Worm (Caenorhabditis elegans) whole organism, early embryonic: Measurements from ENCODE around the gene sre-53.
"Not testable (repeated sequence)": the region's sequence is repeated elsewhere in the genome, so short reads cannot be mapped to it uniquely, and the experiment has no call there.

Source experiments
- B0310.2 ChIP-seq: sonication (generic microtip); optimal IDR thresholded peaks from 2 replicates; lab custom pipeline; 2016; ENCODE audit warnings: mild to moderate bottlenecking, missing genetic modification characterization, missing compliant biosample characterization
- F13C5.2 ChIP-seq: sonication (generic microtip); optimal IDR thresholded peaks from 2 replicates; lab custom pipeline; 2017; ENCODE audit warnings: mild to moderate bottlenecking, missing genetic modification characterization, inconsistent platforms, missing compliant biosample characterization
- aly-1 ChIP-seq: sonication (generic microtip); optimal IDR thresholded peaks from 2 replicates; lab custom pipeline; 2016; ENCODE audit warnings: missing genetic modification characterization, missing compliant biosample characterization
- ama-1 ChIP-seq: fragments of 150-350 bp; optimal IDR thresholded peaks from 2 replicates; lab custom pipeline; 2014
- ceh-13 ChIP-seq: fragments of 200-800 bp; sonication (Bioruptor generic); optimal IDR thresholded peaks from 2 replicates; lab custom pipeline; 2018; ENCODE audit warnings: mild to moderate bottlenecking, missing genetic modification characterization, missing compliant biosample characterization
- ceh-36 ChIP-seq: sonication (generic microtip); optimal IDR thresholded peaks from 2 replicates; lab custom pipeline; 2016; ENCODE audit warnings: missing genetic modification characterization, inconsistent platforms, missing compliant biosample characterization
- ets-7 ChIP-seq: sonication (generic microtip); optimal IDR thresholded peaks from 2 replicates; lab custom pipeline; 2016; ENCODE audit warnings: missing genotype, missing genetic modification characterization, missing compliant biosample characterization
- flt-1 ChIP-seq: fragments of 200-800 bp; sonication (Bioruptor generic); IDR thresholded peaks from 2 replicates; pipeline ENCODE4 v1.3.6; 2022; ENCODE audit warnings: missing genetic modification characterization, missing compliant biosample characterization
- hmbx-1 ChIP-seq: sonication (generic microtip); optimal IDR thresholded peaks from 2 replicates; lab custom pipeline; 2016; ENCODE audit warnings: mild to moderate bottlenecking, missing genetic modification characterization, missing compliant biosample characterization
- hmg-4 ChIP-seq: fragments of 200-800 bp; sonication (Bioruptor generic); optimal IDR thresholded peaks from 2 replicates; lab custom pipeline; 2018; ENCODE audit warnings: mild to moderate bottlenecking, missing genetic modification characterization, missing compliant biosample characterization
- hnd-1 ChIP-seq: sonication (generic microtip); optimal IDR thresholded peaks from 2 replicates; lab custom pipeline; 2016; ENCODE audit warnings: missing genetic modification characterization, missing compliant biosample characterization
- pes-1 ChIP-seq: fragments of 200-800 bp; sonication (Bioruptor generic); IDR thresholded peaks from 2 replicates; pipeline ENCODE4 v1.3.6; 2022; ENCODE audit warnings: missing genetic modification reagents, missing genetic modification characterization, missing compliant biosample characterization
- scrt-1 ChIP-seq: fragments of 200-800 bp; sonication (Bioruptor generic); IDR thresholded peaks from 2 replicates; pipeline ENCODE4 v1.3.6; 2022; ENCODE audit warnings: missing genetic modification characterization, missing compliant biosample characterization
- sea-1 ChIP-seq: fragments of 200-800 bp; sonication (Bioruptor generic); conservative IDR thresholded peaks from 2 replicates; pipeline ENCODE4 v1.3.6; 2022; ENCODE audit warnings: missing genetic modification characterization, missing compliant biosample characterization
- tbx-11 ChIP-seq: fragments of 200-800 bp; sonication (Bioruptor generic); IDR thresholded peaks from 2 replicates; pipeline ENCODE4 v1.3.6; 2022; ENCODE audit warnings: missing genetic modification characterization, missing compliant biosample characterization
- tbx-37 ChIP-seq: fragments of 200-800 bp; sonication (Bioruptor generic); conservative IDR thresholded peaks from 2 replicates; pipeline ENCODE4 v1.3.6; 2022; ENCODE audit warnings: missing genetic modification reagents, missing genetic modification characterization, missing compliant biosample characterization
- tra-4 ChIP-seq: sonication (generic microtip); optimal IDR thresholded peaks from 2 replicates; lab custom pipeline; 2017; ENCODE audit warnings: missing genetic modification characterization, missing compliant biosample characterization

sre-53 gene

DNA sequence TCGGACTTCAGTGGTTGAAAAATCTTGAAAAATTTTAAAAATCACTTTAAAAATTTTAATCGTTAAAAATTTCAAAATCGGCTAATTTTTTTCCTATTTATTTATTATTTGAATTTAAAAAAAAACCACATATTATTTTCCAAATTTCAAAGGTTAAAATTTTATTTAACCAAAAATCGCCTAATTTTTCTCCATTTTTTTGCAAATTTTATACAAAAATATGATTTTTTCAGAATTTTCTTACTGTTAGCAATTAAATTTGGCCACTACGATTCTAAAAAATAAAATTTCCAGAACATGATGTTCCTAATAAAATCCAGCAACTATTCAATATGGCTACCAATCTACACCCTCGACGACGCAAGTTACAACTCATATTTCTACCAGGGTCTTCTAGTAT is 9.4 kb upstream of the sre-53 start, which contains the start of gene sre-54:
sre-54 (plus strand) TSS at position 301 of the 400 bp plus-strand sequence.
- TF ChIP-seq hmg-4 (GFP tag; lab: Kevin White, UChicago) (no peak), aly-1 (tag; lab: Kevin White, UChicago) (no peak), ama-1 (lab: Kevin White, UChicago) (no peak)

DNA sequence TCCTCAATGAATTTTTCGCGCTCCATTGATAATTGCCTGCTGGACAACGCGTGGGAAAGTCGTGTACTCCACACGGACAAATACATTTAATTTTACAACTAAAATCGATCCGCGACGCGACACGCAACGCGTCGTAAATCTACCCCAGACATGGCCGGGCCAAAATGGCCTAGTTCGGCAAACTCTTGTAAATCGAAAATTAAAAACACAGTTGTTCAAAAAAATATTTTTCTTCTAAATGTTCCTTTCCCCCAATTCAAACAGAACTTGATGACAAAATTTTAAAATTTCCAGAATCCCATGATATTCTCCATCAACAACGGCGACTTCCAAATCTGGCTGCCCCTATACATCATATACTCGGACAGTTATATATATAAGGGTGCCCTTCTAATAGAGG is 5.8 kb upstream of the sre-53 start, which contains the start of gene sre-55:
sre-55 (plus strand) TSS at position 301 of the 400 bp plus-strand sequence.
- TF ChIP-seq hmg-4 (GFP tag; lab: Kevin White, UChicago) (no peak), hnd-1 (tag; lab: Kevin White, UChicago) (no peak), pes-1 (GFP tag; lab: Robert Waterston, UW) (no peak), aly-1 (tag; lab: Kevin White, UChicago) (no peak), flt-1 (GFP tag; lab: Robert Waterston, UW) (no peak), tbx-11 (GFP tag; lab: Robert Waterston, UW) (no peak), hmbx-1 (tag; lab: Kevin White, UChicago) (no peak)

DNA sequence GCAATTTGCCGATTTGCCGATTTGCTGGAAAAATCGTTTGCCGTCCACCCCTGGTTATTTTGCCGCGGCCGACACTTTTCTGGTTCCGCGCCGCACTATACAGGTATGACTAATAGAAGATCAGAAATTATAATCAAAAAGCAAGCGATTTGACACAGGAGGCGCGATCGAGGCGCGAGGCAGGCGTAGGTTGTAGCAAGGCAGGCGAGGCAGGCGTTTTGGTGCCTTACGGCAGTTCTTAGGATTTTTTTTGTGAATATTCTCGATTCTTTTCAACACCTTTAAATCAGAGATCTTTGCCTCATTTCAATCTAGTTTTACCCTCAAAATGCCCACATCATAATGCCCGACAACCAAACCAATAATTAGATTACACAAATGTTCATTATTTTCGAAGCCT is 954 bp upstream of the sre-53 start, which contains the start of gene sre-56:
sre-56 (plus strand) TSS at position 301 of the 400 bp plus-strand sequence.
- TF ChIP-seq sea-1 (GFP tag; lab: Robert Waterston, UW) (no peak), tbx-11 (GFP tag; lab: Robert Waterston, UW) (no peak), aly-1 (tag; lab: Kevin White, UChicago) (no peak), hmg-4 (GFP tag; lab: Kevin White, UChicago) (no peak), ceh-13 (GFP tag; lab: Kevin White, UChicago) (no peak), tbx-37 (GFP tag; lab: Robert Waterston, UW) (no peak), F13C5.2 (tag; lab: Kevin White, UChicago) (no peak), pes-1 (GFP tag; lab: Robert Waterston, UW) (no peak), hnd-1 (tag; lab: Kevin White, UChicago) (no peak), hmbx-1 (tag; lab: Kevin White, UChicago) (no peak)

ce11 chrII:12318541-12318940 is 4.7 kb downstream of the sre-53 start, which contains the start of gene sre-49:
Gene sre-49, plus strand, starts transcription at chrII:12318841.
- TF ChIP-seq flt-1, scrt-1, pes-1 (GFP tag; lab: Robert Waterston, UW): not testable (repeated sequence)

DNA sequence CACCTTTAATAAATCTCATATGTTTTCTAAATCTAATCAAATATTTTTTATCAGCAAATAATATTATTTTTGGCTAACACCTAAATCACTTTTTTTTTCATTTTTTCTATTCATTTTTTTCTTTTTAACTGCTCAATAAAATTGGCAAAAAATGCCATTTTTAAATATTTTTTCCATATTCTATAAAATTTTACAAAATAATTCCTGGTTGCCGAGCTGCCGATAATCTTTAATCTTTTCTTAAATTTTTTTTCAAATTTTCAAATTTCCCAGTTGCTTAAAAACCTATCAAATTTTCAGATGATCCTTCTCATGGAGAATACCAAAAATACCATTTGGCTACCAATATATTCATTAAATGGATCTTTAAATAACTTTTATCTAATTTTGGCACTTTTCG is 11.6 kb downstream of the sre-53 start, which contains the start of gene sre-51:
sre-51 (plus strand) TSS at position 301 of the 400 bp plus-strand sequence.
- no peak for TF ChIP-seq B0310.2 (tag; lab: Kevin White, UChicago)
- no peak for TF ChIP-seq flt-1 (GFP tag; lab: Robert Waterston, UW)
- no peak for TF ChIP-seq pes-1 (GFP tag; lab: Robert Waterston, UW)
- TF ChIP-seq sea-1 (GFP tag; lab: Robert Waterston, UW) = no peak
- TF ChIP-seq tra-4 (tag; lab: Kevin White, UChicago) = no peak
- no peak for TF ChIP-seq ets-7 (tag; lab: Kevin White, UChicago)
- no peak for TF ChIP-seq ceh-36 (tag; lab: Kevin White, UChicago)
- no peak for TF ChIP-seq ama-1 (lab: Kevin White, UChicago)
- no peak for TF ChIP-seq hmg-4 (GFP tag; lab: Kevin White, UChicago)
- TF ChIP-seq ceh-13 (GFP tag; lab: Kevin White, UChicago) = no peak
- TF ChIP-seq scrt-1 (GFP tag; lab: Robert Waterston, UW) = no peak
- TF ChIP-seq hnd-1 (tag; lab: Kevin White, UChicago) = no peak
- no peak for TF ChIP-seq F13C5.2 (tag; lab: Kevin White, UChicago)
- no peak for TF ChIP-seq tbx-37 (GFP tag; lab: Robert Waterston, UW)
- TF ChIP-seq hmbx-1 (tag; lab: Kevin White, UChicago) = no peak
- no peak for TF ChIP-seq aly-1 (tag; lab: Kevin White, UChicago)
- no peak for TF ChIP-seq tbx-11 (GFP tag; lab: Robert Waterston, UW)

- no peak for TF ChIP-seq ceh-13 (GFP tag; lab: Kevin White, UChicago)
- no peak for TF ChIP-seq tbx-11 (GFP tag; lab: Robert Waterston, UW)
- TF ChIP-seq pes-1 (GFP tag; lab: Robert Waterston, UW) = no peak
- TF ChIP-seq hnd-1 (tag; lab: Kevin White, UChicago) = no peak
- TF ChIP-seq sea-1 (GFP tag; lab: Robert Waterston, UW) = no peak
- TF ChIP-seq flt-1 (GFP tag; lab: Robert Waterston, UW) = no peak
- no peak for TF ChIP-seq ama-1 (lab: Kevin White, UChicago)
Observed at ce11 chrII:12309614-12310013, 13.6 kb downstream of the sre-53 start, which contains the start of gene C50E10.2. Gene C50E10.2, minus strand, starts transcription at chrII:12309714.

ce11 chrII:12303142-12303541 is 20.1 kb downstream of the sre-53 start, which contains the start of gene sre-50:
Gene sre-50, plus strand, starts transcription at chrII:12303525.
- TF ChIP-seq ceh-13 (GFP tag; lab: Kevin White, UChicago) (no peak), hmg-4 (GFP tag; lab: Kevin White, UChicago) (no peak), aly-1 (tag; lab: Kevin White, UChicago) (no peak), tbx-11 (GFP tag; lab: Robert Waterston, UW) (no peak)

DNA sequence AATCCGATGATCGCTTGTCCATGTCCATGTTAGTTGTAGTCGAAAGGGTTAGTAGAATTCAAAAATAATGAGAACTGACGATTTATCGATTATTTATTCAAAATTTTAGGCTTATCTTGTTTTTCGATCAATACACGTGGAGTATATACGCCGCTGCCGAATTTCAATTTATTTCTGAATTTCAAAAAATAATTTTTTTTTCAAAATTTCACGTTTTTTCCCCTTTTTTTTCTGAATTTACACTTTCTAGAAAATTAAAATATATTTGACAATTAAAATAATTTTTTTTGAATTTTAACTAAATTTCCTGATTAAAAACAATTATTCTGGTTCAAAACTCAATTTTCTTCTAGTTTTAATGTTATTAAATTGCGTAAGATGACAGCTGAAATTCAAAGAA is 20.9 kb downstream of the sre-53 start, which contains the start of gene C50E10.1:
C50E10.1 (minus strand) TSS at position 101 of the 400 bp plus-strand sequence.
- TF ChIP-seq ama-1 (lab: Kevin White, UChicago) = no peak
- no peak for TF ChIP-seq hnd-1 (tag; lab: Kevin White, UChicago)
- no peak for TF ChIP-seq ets-7 (tag; lab: Kevin White, UChicago)
- no peak for TF ChIP-seq sea-1 (GFP tag; lab: Robert Waterston, UW)
- no peak for TF ChIP-seq tbx-37 (GFP tag; lab: Robert Waterston, UW)
